Fruit fly (Drosophila melanogaster): ENCODE data around the gene CG42264.

Gene CG42264

dm6 chrX:5745840-5746815 is 30.3 kb downstream of the CG42264 start:
- TF ChIP-seq CG12605 (GFP tag; IDR thresholded peaks at IDR 0.05): peak; percentile 86
- no peak for TF ChIP-seq D1 (tag; optimal IDR thresholded peaks at IDR 0.05)
- TF ChIP-seq CG4496 (GFP tag; IDR thresholded peaks at IDR 0.05): peak; percentile 92
- TF ChIP-seq gl (tag; optimal IDR thresholded peaks at IDR 0.05): peak; percentile 50
- no peak for TF ChIP-seq CG13204 (GFP tag; optimal IDR thresholded peaks at IDR 0.05)
- no peak; the same call in 1 of the 2 replicates for TF ChIP-seq CG10348 (GFP tag; IDR thresholded peaks at IDR 0.05)
- peak; percentile 69 for TF ChIP-seq CG15710 (tag; optimal IDR thresholded peaks at IDR 0.05)
- peak; percentile 56 for TF ChIP-seq CG9948 (tag; optimal IDR thresholded peaks at IDR 0.05)
- TF ChIP-seq CG8159 (tag; optimal IDR thresholded peaks at IDR 0.05): peak; percentile 73
- no peak for TF ChIP-seq EcR (GFP tag; optimal IDR thresholded peaks at IDR 0.05)
- TF ChIP-seq fd96Ca (GFP tag; IDR thresholded peaks at IDR 0.05): peak; percentile 87
- TF ChIP-seq CG14655 (GFP tag; optimal IDR thresholded peaks at IDR 0.05): peak; percentile 76
- peak; percentile 86 for TF ChIP-seq Ets98B (GFP tag; IDR thresholded peaks at IDR 0.05)
- peak; percentile 66 for TF ChIP-seq Snoo (tag; optimal IDR thresholded peaks at IDR 0.05)
- peak; percentile 75 for TF ChIP-seq CG8301 (tag; optimal IDR thresholded peaks at IDR 0.05)
- TF ChIP-seq Pif1B (GFP tag; optimal IDR thresholded peaks at IDR 0.05): peak; percentile 56
- peak; percentile 57 for TF ChIP-seq CG17806 (tag; optimal IDR thresholded peaks at IDR 0.05)
- TF ChIP-seq rn (GFP tag; IDR thresholded peaks at IDR 0.05): peak; percentile 75; the same call in 1 of the 2 replicates
- TF ChIP-seq CG32121 (GFP tag; IDR thresholded peaks at IDR 0.05): peak; percentile 72
- TF ChIP-seq Pif1A (GFP tag; optimal IDR thresholded peaks at IDR 0.05): peak; percentile 71
- peak; percentile 69 for TF ChIP-seq CG34367 (tag; optimal IDR thresholded peaks at IDR 0.05)

- no peak for TF ChIP-seq CG8159 (tag; optimal IDR thresholded peaks at IDR 0.05)
- no peak for TF ChIP-seq Snoo (tag; optimal IDR thresholded peaks at IDR 0.05)
- TF ChIP-seq CG12605 (GFP tag; IDR thresholded peaks at IDR 0.05): no peak
- no peak for TF ChIP-seq CG13204 (GFP tag; optimal IDR thresholded peaks at IDR 0.05)
- no peak for TF ChIP-seq Pif1A (GFP tag; optimal IDR thresholded peaks at IDR 0.05)
- TF ChIP-seq EcR (GFP tag; optimal IDR thresholded peaks at IDR 0.05): peak; percentile 46
- TF ChIP-seq CG17806 (tag; optimal IDR thresholded peaks at IDR 0.05): no peak
- TF ChIP-seq fd96Ca (GFP tag; IDR thresholded peaks at IDR 0.05): peak; percentile 64; the same call in 2 of the 3 replicates
- TF ChIP-seq CG9948 (tag; optimal IDR thresholded peaks at IDR 0.05): no peak
- TF ChIP-seq rn (GFP tag; IDR thresholded peaks at IDR 0.05): no peak
- peak; percentile 42; the same call in 1 of the 3 replicates for TF ChIP-seq CG4496 (GFP tag; IDR thresholded peaks at IDR 0.05)
- TF ChIP-seq CG32121 (GFP tag; IDR thresholded peaks at IDR 0.05): 0 out of 2 replicates have a peak, but pooled peaks have one; percentile 13
- peak; percentile 37; the same call in 1 of the 2 replicates for TF ChIP-seq Ets98B (GFP tag; IDR thresholded peaks at IDR 0.05)
- TF ChIP-seq D1 (tag; optimal IDR thresholded peaks at IDR 0.05): no peak
- TF ChIP-seq CG8301 (tag; optimal IDR thresholded peaks at IDR 0.05): peak; percentile 20
- no peak for TF ChIP-seq gl (tag; optimal IDR thresholded peaks at IDR 0.05)
- TF ChIP-seq CG14655 (GFP tag; optimal IDR thresholded peaks at IDR 0.05): peak; percentile 21
- no peak for TF ChIP-seq CG10348 (GFP tag; IDR thresholded peaks at IDR 0.05)
- peak; percentile 15 for TF ChIP-seq Pif1B (GFP tag; optimal IDR thresholded peaks at IDR 0.05)
- TF ChIP-seq CG34367 (tag; optimal IDR thresholded peaks at IDR 0.05): no peak
- TF ChIP-seq CG15710 (tag; optimal IDR thresholded peaks at IDR 0.05): no peak
Observed at dm6 chrX:5744992-5745732, 31.3 kb downstream of the CG42264 start.

dm6 chrX:5744277-5744846 is 32.1 kb downstream of the CG42264 start:
- TF ChIP-seq CG15710 (tag; optimal IDR thresholded peaks at IDR 0.05): no peak
- no peak for TF ChIP-seq CG17806 (tag; optimal IDR thresholded peaks at IDR 0.05)
- no peak for TF ChIP-seq CG12605 (GFP tag; IDR thresholded peaks at IDR 0.05)
- no peak for TF ChIP-seq CG14655 (GFP tag; optimal IDR thresholded peaks at IDR 0.05)
- TF ChIP-seq CG34367 (tag; optimal IDR thresholded peaks at IDR 0.05): no peak
- no peak for TF ChIP-seq CG13204 (GFP tag; optimal IDR thresholded peaks at IDR 0.05)
- no peak for TF ChIP-seq gl (tag; optimal IDR thresholded peaks at IDR 0.05)
- no peak for TF ChIP-seq Ets98B (GFP tag; IDR thresholded peaks at IDR 0.05)
- TF ChIP-seq Pif1B (GFP tag; optimal IDR thresholded peaks at IDR 0.05): no peak
- no peak for TF ChIP-seq CG32121 (GFP tag; IDR thresholded peaks at IDR 0.05)
- TF ChIP-seq CG9948 (tag; optimal IDR thresholded peaks at IDR 0.05): no peak
- TF ChIP-seq CG4496 (GFP tag; IDR thresholded peaks at IDR 0.05): no peak
- TF ChIP-seq Snoo (tag; optimal IDR thresholded peaks at IDR 0.05): no peak
- no peak for TF ChIP-seq fd96Ca (GFP tag; IDR thresholded peaks at IDR 0.05)
- no peak for TF ChIP-seq CG8301 (tag; optimal IDR thresholded peaks at IDR 0.05)
- TF ChIP-seq Pif1A (GFP tag; optimal IDR thresholded peaks at IDR 0.05): no peak
- no peak for TF ChIP-seq EcR (GFP tag; optimal IDR thresholded peaks at IDR 0.05)

DNA sequence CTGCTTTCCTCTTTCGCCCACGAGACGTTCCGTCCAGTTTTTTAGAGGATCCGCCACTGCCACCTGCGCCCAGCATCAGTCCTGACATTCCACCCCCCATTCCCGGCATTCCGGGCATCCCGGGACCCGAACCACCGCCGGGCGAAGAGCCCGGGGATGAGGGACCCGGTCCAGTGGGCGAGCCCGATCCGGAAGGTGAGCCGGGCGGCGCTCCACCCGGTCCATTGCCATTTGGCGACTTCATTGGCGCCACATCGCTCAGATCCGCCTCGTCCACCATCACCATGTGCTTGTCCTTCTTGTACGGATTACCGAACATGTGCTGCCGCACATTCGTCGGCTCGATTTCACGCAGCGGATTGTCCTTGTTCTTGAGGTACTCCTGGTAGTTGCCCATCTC is 34.8 kb downstream of the CG42264 start:
- TF ChIP-seq CG34367 (tag; optimal IDR thresholded peaks at IDR 0.05) (no peak), gl (tag; optimal IDR thresholded peaks at IDR 0.05) (no peak), fd96Ca (GFP tag; IDR thresholded peaks at IDR 0.05) (no peak), EcR (GFP tag; optimal IDR thresholded peaks at IDR 0.05) (no peak), CG32121 (GFP tag; IDR thresholded peaks at IDR 0.05) (no peak), Pif1A (GFP tag; optimal IDR thresholded peaks at IDR 0.05) (no peak), CG10348 (GFP tag; IDR thresholded peaks at IDR 0.05) (no peak), CG9948 (tag; optimal IDR thresholded peaks at IDR 0.05) (no peak), CG14655 (GFP tag; optimal IDR thresholded peaks at IDR 0.05) (no peak), D1 (tag; optimal IDR thresholded peaks at IDR 0.05) (no peak), CG17806 (tag; optimal IDR thresholded peaks at IDR 0.05) (no peak), CG13204 (GFP tag; optimal IDR thresholded peaks at IDR 0.05) (no peak), CG8159 (tag; optimal IDR thresholded peaks at IDR 0.05) (no peak), Pif1B (GFP tag; optimal IDR thresholded peaks at IDR 0.05) (no peak), CG8301 (tag; optimal IDR thresholded peaks at IDR 0.05) (no peak), Ets98B (GFP tag; IDR thresholded peaks at IDR 0.05) (no peak), Snoo (tag; optimal IDR thresholded peaks at IDR 0.05) (no peak), CG15710 (tag; optimal IDR thresholded peaks at IDR 0.05) (no peak)

All from whole organism, pupa.